Fruit fly (Drosophila melanogaster) whole organism, embryonic: Measurements from ENCODE around the gene CG9795.
A peak's percentile ranks its signal among the peaks of the same experiment; 100 is the strongest.

ENCODE experiments used
- Adf1 ChIP-seq: fragments of 200-800 bp; sonication (Bioruptor generic); IDR thresholded peaks from 2 replicates; pipeline ENCODE4 v1.3.6; 2022; ENCODE audit warnings: missing biosample characterization, missing genetic modification characterization
- Awh ChIP-seq: fragments of 200-800 bp; sonication (Bioruptor generic); IDR thresholded peaks from 2 replicates; pipeline ENCODE4, ENCODE4 v1.3.6; 2022; ENCODE audit warnings: missing biosample characterization, missing genetic modification characterization
- CG10462 ChIP-seq: fragments of 200-800 bp; sonication (Bioruptor generic); optimal IDR thresholded peaks from 2 replicates; lab custom pipeline; 2016; ENCODE audit warnings: missing biosample characterization, missing genetic modification characterization
- CG10959 ChIP-seq: fragments of 200-800 bp; sonication (Bioruptor generic); IDR thresholded peaks from 2 replicates; pipeline ENCODE4 v1.3.6; 2022; ENCODE audit warnings: missing biosample characterization, missing genetic modification characterization
- CG11093 ChIP-seq: fragments of 200-800 bp; sonication (Bioruptor generic); IDR thresholded peaks from 3 replicates; pipeline ENCODE4 v1.3.6; 2022; ENCODE audit warnings: missing biosample characterization, missing genetic modification characterization
- CG11456 ChIP-seq: fragments of 200-800 bp; sonication (Bioruptor generic); IDR thresholded peaks from 3 replicates; pipeline ENCODE4 v1.3.6; 2022; ENCODE audit warnings: missing biosample characterization, missing genetic modification characterization
- CG11696 ChIP-seq: fragments of 200-800 bp; sonication (Bioruptor generic); IDR thresholded peaks from 2 replicates; pipeline ENCODE4 v1.3.6; 2022; ENCODE audit warnings: missing biosample characterization, missing genetic modification characterization
- CG12104 ChIP-seq: fragments of 200-800 bp; sonication (Bioruptor generic); optimal IDR thresholded peaks from 3 replicates; lab custom pipeline; 2016; ENCODE audit warnings: missing biosample characterization, missing genetic modification characterization
- CG12391 ChIP-seq: fragments of 200-800 bp; sonication (Bioruptor generic); optimal IDR thresholded peaks from 3 replicates; lab custom pipeline; 2018; ENCODE audit warnings: missing biosample characterization, mild to moderate bottlenecking, missing genetic modification characterization, moderate library complexity
- CG17802 ChIP-seq: fragments of 200-800 bp; sonication (Bioruptor generic); optimal IDR thresholded peaks from 2 replicates; lab custom pipeline; 2018; ENCODE audit warnings: missing biosample characterization, mild to moderate bottlenecking, missing genetic modification characterization, moderate library complexity
- CG1792 ChIP-seq: fragments of 200-800 bp; sonication (Bioruptor generic); optimal IDR thresholded peaks from 2 replicates; lab custom pipeline; 2016; ENCODE audit warnings: missing biosample characterization, missing genetic modification characterization
- CG18764 ChIP-seq: fragments of 200-800 bp; sonication (Bioruptor generic); optimal IDR thresholded peaks from 3 replicates; lab custom pipeline; 2016; ENCODE audit warnings: missing biosample characterization, missing genetic modification characterization
- CG2120 ChIP-seq: fragments of 200-800 bp; sonication (Bioruptor generic); optimal IDR thresholded peaks from 3 replicates; lab custom pipeline; 2016; ENCODE audit warnings: missing biosample characterization, missing genetic modification characterization
- CG2712 ChIP-seq: fragments of 200-800 bp; optimal IDR thresholded peaks from 3 replicates; lab custom pipeline; 2019; ENCODE audit warnings: missing biosample characterization, mild to moderate bottlenecking, missing genetic modification characterization, moderate library complexity
- CG3065 ChIP-seq: fragments of 200-800 bp; sonication (Bioruptor generic); optimal IDR thresholded peaks from 2 replicates; lab custom pipeline; 2016; ENCODE audit warnings: missing biosample characterization, missing genetic modification characterization
- CG32532 ChIP-seq: fragments of 200-800 bp; sonication (Bioruptor generic); IDR thresholded peaks from 2 replicates; pipeline ENCODE4 v1.3.6; 2022; ENCODE audit warnings: missing biosample characterization, missing genetic modification characterization
- CG34376 ChIP-seq: fragments of 200-800 bp; sonication (Bioruptor generic); optimal IDR thresholded peaks from 2 replicates; lab custom pipeline; 2018; ENCODE audit warnings: missing biosample characterization, mild to moderate bottlenecking, missing genetic modification characterization
- CG6254 ChIP-seq: fragments of 200-800 bp; sonication (Bioruptor generic); optimal IDR thresholded peaks from 3 replicates; lab custom pipeline; 2017; ENCODE audit warnings: mild to moderate bottlenecking, missing biosample characterization, missing genetic modification reagents, missing genetic modification characterization
- CG7357 ChIP-seq: fragments of 200-800 bp; sonication (Bioruptor generic); IDR thresholded peaks from 3 replicates; pipeline ENCODE4 v1.3.6; 2022; ENCODE audit warnings: missing biosample characterization, missing genetic modification characterization
- CG8281 ChIP-seq: fragments of 200-800 bp; sonication (Bioruptor generic); optimal IDR thresholded peaks from 2 replicates; lab custom pipeline; 2018; ENCODE audit warnings: missing biosample characterization, mild to moderate bottlenecking, missing genetic modification characterization, moderate library complexity
- CG9797 ChIP-seq: fragments of 200-800 bp; sonication (Bioruptor generic); optimal IDR thresholded peaks from 3 replicates; lab custom pipeline; 2018; ENCODE audit warnings: missing biosample characterization, mild to moderate bottlenecking, missing genetic modification characterization
- D19A ChIP-seq: fragments of 200-800 bp; optimal IDR thresholded peaks from 3 replicates; lab custom pipeline; 2019; ENCODE audit warnings: missing biosample characterization, mild to moderate bottlenecking, missing genetic modification characterization, moderate library complexity
- Dp ChIP-seq: fragments of 200-800 bp; sonication (Bioruptor generic); optimal IDR thresholded peaks from 2 replicates; lab custom pipeline; 2018; ENCODE audit warnings: missing biosample characterization, mild to moderate bottlenecking, missing genetic modification characterization, moderate library complexity
- Dref ChIP-seq: fragments of 200-800 bp; sonication (Bioruptor generic); IDR thresholded peaks from 2 replicates; pipeline ENCODE4 v1.3.6; 2022; ENCODE audit warnings: missing biosample characterization, missing genetic modification characterization
- HLHmδ ChIP-seq: fragments of 200-800 bp; sonication (Bioruptor generic); optimal IDR thresholded peaks from 2 replicates; lab custom pipeline; 2018; ENCODE audit warnings: missing biosample characterization, mild to moderate bottlenecking, missing genetic modification characterization, moderate library complexity
- Hand ChIP-seq: fragments of 200-800 bp; sonication (Bioruptor generic); optimal IDR thresholded peaks from 2 replicates; lab custom pipeline; 2017; ENCODE audit warnings: mild to moderate bottlenecking, missing biosample characterization, missing genetic modification reagents, missing genetic modification characterization
- HmgD ChIP-seq: fragments of 200-800 bp; sonication (Bioruptor generic); optimal IDR thresholded peaks from 3 replicates; lab custom pipeline; 2016; ENCODE audit warnings: missing biosample characterization, missing genetic modification characterization
- Kr ChIP-seq: fragments of 200-800 bp; sonication (Bioruptor generic); optimal IDR thresholded peaks from 2 replicates; lab custom pipeline; 2017; ENCODE audit warnings: missing biosample characterization, mild to moderate bottlenecking, missing genetic modification characterization
- NfI ChIP-seq: fragments of 200-800 bp; sonication (Bioruptor generic); optimal IDR thresholded peaks from 3 replicates; lab custom pipeline; 2018; ENCODE audit warnings: missing biosample characterization, mild to moderate bottlenecking, missing genetic modification characterization, moderate library complexity
- Scr ChIP-seq: fragments of 200-800 bp; sonication (Bioruptor generic); IDR thresholded peaks from 2 replicates; pipeline ENCODE4 v1.3.6; 2022; ENCODE audit warnings: missing biosample characterization, missing genetic modification characterization; ENCODE audit not compliant: partially characterized antibody
- Spps ChIP-seq: fragments of 200-800 bp; sonication (Bioruptor generic); optimal IDR thresholded peaks from 2 replicates; lab custom pipeline; 2018; ENCODE audit warnings: missing biosample characterization, mild to moderate bottlenecking, missing genetic modification characterization
- Stat92E ChIP-seq, 3 experiments: fragments of >200 bp in 2 of 3; fragments of 200-800 bp in 1 of 3; sonication (Bioruptor generic) in 1 of 3; optimal IDR thresholded peaks; 2 replicates each; lab custom pipeline; 2017 to 2019; ENCODE audit warnings: missing biosample characterization in 3 of 3, missing genetic modification characterization in 3 of 3, mild to moderate bottlenecking in 1 of 3, moderate library complexity in 1 of 3
- Xrp1 ChIP-seq: fragments of 200-800 bp; sonication (Bioruptor generic); IDR thresholded peaks from 2 replicates; pipeline ENCODE4 v1.3.6; 2022; ENCODE audit warnings: missing biosample characterization, missing genetic modification characterization
- bcd ChIP-seq: fragments of 200-800 bp; sonication (Bioruptor generic); optimal IDR thresholded peaks from 2 replicates; lab custom pipeline; 2017; ENCODE audit warnings: missing biosample characterization, mild to moderate bottlenecking, missing genetic modification characterization
- bigmax ChIP-seq: fragments of 200-800 bp; sonication (Bioruptor generic); optimal IDR thresholded peaks from 2 replicates; lab custom pipeline; 2018; ENCODE audit warnings: missing biosample characterization, mild to moderate bottlenecking, missing genetic modification characterization
- bowl ChIP-seq: fragments of 200-800 bp; sonication (Bioruptor generic); IDR thresholded peaks from 2 replicates; pipeline ENCODE4 v1.3.6; 2022; ENCODE audit warnings: missing biosample characterization, missing genetic modification characterization
- cas ChIP-seq: fragments of 200-800 bp; sonication (Bioruptor generic); IDR thresholded peaks from 2 replicates; pipeline ENCODE4 v1.3.6; 2022; ENCODE audit warnings: missing biosample characterization, missing genetic modification characterization
- ci ChIP-seq: fragments of 200-800 bp; sonication (Bioruptor generic); IDR thresholded peaks from 3 replicates; pipeline ENCODE4 v1.3.6; 2022; ENCODE audit warnings: missing biosample characterization, missing genetic modification characterization
- da ChIP-seq: fragments of 200-800 bp; sonication (Bioruptor generic); optimal IDR thresholded peaks from 2 replicates; lab custom pipeline; 2016; ENCODE audit warnings: missing biosample characterization, missing genetic modification characterization
- eyg ChIP-seq: fragments of 200-800 bp; sonication (Bioruptor generic); optimal IDR thresholded peaks from 3 replicates; lab custom pipeline; 2016; ENCODE audit warnings: missing biosample characterization, missing genetic modification characterization
- fru ChIP-seq: fragments of >200 bp; optimal IDR thresholded peaks from 2 replicates; lab custom pipeline; 2017
- hbn ChIP-seq: fragments of 200-800 bp; sonication (Bioruptor generic); IDR thresholded peaks from 2 replicates; pipeline ENCODE4 v1.3.6; 2022; ENCODE audit warnings: missing biosample characterization, missing genetic modification characterization; ENCODE audit not compliant: partially characterized antibody
- kay ChIP-seq: fragments of 200-800 bp; sonication (Bioruptor generic); optimal IDR thresholded peaks from 2 replicates; lab custom pipeline; 2016; ENCODE audit warnings: missing biosample characterization, missing genetic modification characterization
- ken ChIP-seq: fragments of 200-800 bp; sonication (Bioruptor generic); IDR thresholded peaks from 3 replicates; pipeline ENCODE4 v1.3.6; 2022; ENCODE audit warnings: missing biosample characterization, missing genetic modification characterization
- knrl ChIP-seq: fragments of 200-800 bp; sonication (Bioruptor generic); IDR thresholded peaks from 3 replicates; pipeline ENCODE4 v1.3.6; 2022; ENCODE audit warnings: missing biosample characterization, missing genetic modification characterization; ENCODE audit not compliant: partially characterized antibody
- lilli ChIP-seq: fragments of 200-800 bp; sonication (Bioruptor generic); optimal IDR thresholded peaks from 3 replicates; lab custom pipeline; 2016; ENCODE audit warnings: missing biosample characterization, missing genetic modification characterization
- pita ChIP-seq: fragments of 200-800 bp; sonication (Bioruptor generic); optimal IDR thresholded peaks from 2 replicates; lab custom pipeline; 2017; ENCODE audit warnings: missing biosample characterization, mild to moderate bottlenecking, missing genetic modification characterization
- sens-2 ChIP-seq: fragments of 200-800 bp; sonication (Bioruptor generic); IDR thresholded peaks from 2 replicates; pipeline ENCODE4 v1.3.6; 2022; ENCODE audit warnings: missing biosample characterization, missing genetic modification characterization
- sima ChIP-seq: fragments of 200-800 bp; sonication (Bioruptor generic); optimal IDR thresholded peaks from 2 replicates; lab custom pipeline; 2016; ENCODE audit warnings: missing biosample characterization, missing genetic modification characterization
- slp2 ChIP-seq: fragments of 200-800 bp; sonication (Bioruptor generic); optimal IDR thresholded peaks from 2 replicates; lab custom pipeline; 2016; ENCODE audit warnings: missing biosample characterization, missing genetic modification characterization
- zen2 ChIP-seq: fragments of 200-800 bp; sonication (Bioruptor generic); IDR thresholded peaks from 3 replicates; pipeline ENCODE4 v1.3.6; 2022; ENCODE audit warnings: missing biosample characterization, missing genetic modification characterization; ENCODE audit not compliant: partially characterized antibody

Gene CG9795

dm6 chr3R:4319507-4320138 is at the start of gene CG9795 (continued):
- TF ChIP-seq Kr (no peak), CG2712 (tag; lab: Kevin White, UChicago) (peak; percentile 41), CG17802 (peak; percentile 19), CG1792 (no peak), CG11696 (GFP tag; lab: Robert Waterston, UW) (no peak), Xrp1 (GFP tag; lab: Robert Waterston, UW) (peak; percentile 19; the same call in 1 of the 2 replicates), lilli (GFP tag; lab: Kevin White, UChicago) (peak; percentile 57), Stat92E (GFP tag; optimal IDR thresholded peaks at IDR 0.05; lab: Kevin White, UChicago) (peak in 1 of 3 experiments; percentile 61), hbn (GFP tag; lab: Robert Waterston, UW) (peak; percentile 79), CG12104 (GFP tag; lab: Kevin White, UChicago) (no peak), HLHmδ (GFP tag; lab: Kevin White, UChicago) (peak; percentile 36), CG6254 (GFP tag; lab: Kevin White, UChicago) (peak; percentile 1), Spps (tag; lab: Kevin White, UChicago) (no peak), CG10959 (GFP tag; lab: Robert Waterston, UW) (no peak), CG10462 (no peak), D19A (tag; lab: Kevin White, UChicago) (no peak), Awh (GFP tag; lab: Robert Waterston, UW) (no peak), NfI (GFP tag; lab: Kevin White, UChicago) (no peak), CG2120 (GFP tag; lab: Kevin White, UChicago) (peak; percentile 54), eyg (GFP tag; lab: Kevin White, UChicago) (no peak), Scr (GFP tag; lab: Robert Waterston, UW) (peak; percentile 85), knrl (peak; percentile 79), CG32532 (GFP tag; lab: Robert Waterston, UW) (peak; percentile 63), Hand (peak; percentile 28), sima (GFP tag; lab: Kevin White, UChicago) (no peak), CG12391 (no peak), bowl (GFP tag; lab: Robert Waterston, UW) (no peak), Adf1 (GFP tag; lab: Robert Waterston, UW) (no peak), Dp (GFP tag; lab: Kevin White, UChicago) (peak; percentile 46), slp2 (GFP tag; lab: Kevin White, UChicago) (no peak), pita (GFP tag; lab: Kevin White, UChicago) (no peak), CG7357 (GFP tag; lab: Robert Waterston, UW) (no peak), da (GFP tag; lab: Kevin White, UChicago) (no peak), bigmax (no peak), Dref (GFP tag; lab: Robert Waterston, UW) (peak; percentile 98), CG8281 (tag; lab: Kevin White, UChicago) (no peak), ci (GFP tag; lab: Robert Waterston, UW) (no peak; the same call in 2 of the 3 replicates), zen2 (GFP tag; lab: Robert Waterston, UW) (peak; percentile 86), CG9797 (GFP tag; lab: Kevin White, UChicago) (peak; percentile 22), CG34376 (peak; percentile 27), HmgD (peak; percentile 30), CG3065 (GFP tag; lab: Kevin White, UChicago) (no peak), ken (GFP tag; lab: Robert Waterston, UW) (no peak), CG11456 (GFP tag; lab: Robert Waterston, UW) (no peak), kay (GFP tag; lab: Kevin White, UChicago) (no peak), sens-2 (no peak), fru (lab: Kevin White, UChicago) (no peak), bcd (GFP tag; lab: Kevin White, UChicago) (no peak), cas (GFP tag; lab: Robert Waterston, UW) (no peak), CG11093 (GFP tag; lab: Robert Waterston, UW) (no peak), CG18764 (GFP tag; lab: Kevin White, UChicago) (peak; percentile 3)
